Worm (Caenorhabditis elegans) whole organism, mixed stage, embryonic: ENCODE measurements around the gene srd-13.

Experiments used
- lsy-2 ChIP-seq: fragments of 150-350 bp; optimal IDR thresholded peaks from 2 replicates; lab custom pipeline; 2014; ENCODE audit warnings: missing biosample characterization, missing genetic modification characterization
- mep-1 ChIP-seq: fragments of 150-350 bp; optimal IDR thresholded peaks from 2 replicates; lab custom pipeline; 2017; ENCODE audit warnings: missing biosample characterization, missing genetic modification reagents, missing genetic modification characterization, inconsistent platforms
- nhr-237 ChIP-seq: fragments of 150-350 bp; optimal IDR thresholded peaks from 2 replicates; lab custom pipeline; 2014; ENCODE audit warnings: missing biosample characterization, missing genetic modification characterization
- nhr-28 ChIP-seq: fragments of 150-350 bp; optimal IDR thresholded peaks from 2 replicates; lab custom pipeline; 2014; ENCODE audit warnings: missing biosample characterization, missing genetic modification characterization
- pha-4 ChIP-seq: fragments of 150-350 bp; optimal IDR thresholded peaks from 2 replicates; lab custom pipeline; 2018; ENCODE audit warnings: missing biosample characterization, missing genetic modification reagents, missing genetic modification characterization
- ztf-11 ChIP-seq: fragments of 150-350 bp; optimal IDR thresholded peaks from 2 replicates; lab custom pipeline; 2014; ENCODE audit warnings: missing biosample characterization, missing genetic modification characterization

- no peak for TF ChIP-seq nhr-28 (tag; lab: Kevin White, UChicago)
- no peak for TF ChIP-seq nhr-237 (tag; lab: Kevin White, UChicago)
- no peak for TF ChIP-seq mep-1 (tag; lab: Kevin White, UChicago)
- TF ChIP-seq pha-4 (tag; lab: Kevin White, UChicago): no peak
- TF ChIP-seq ztf-11: no peak
- no peak for TF ChIP-seq lsy-2 (tag; lab: Kevin White, UChicago)
Observed at ce11 chrIV:5669459-5669858, 34.0 kb upstream of the srd-13 start, which contains the start of gene T19E7.6.
